Worm (Caenorhabditis elegans) whole organism, young adult: ENCODE measurements around the gene pccb-1.
A peak's percentile ranks its signal among the peaks of the same experiment; 100 is the strongest.

Source experiments
- B0019.2 ChIP-seq: fragments of 200-800 bp; sonication (Bioruptor generic); conservative IDR thresholded peaks from 2 replicates; pipeline ENCODE4 v1.3.6; 2022; ENCODE audit warnings: missing genetic modification reagents, missing genetic modification characterization, missing compliant biosample characterization
- B0035.1 ChIP-seq: sonication (generic microtip); optimal IDR thresholded peaks from 2 replicates; lab custom pipeline; 2016; ENCODE audit warnings: missing genetic modification characterization, mild to moderate bottlenecking, missing compliant biosample characterization, missing genotype, missing genetic modification reagents
- B0261.1 ChIP-seq: sonication (generic microtip); optimal IDR thresholded peaks from 2 replicates; lab custom pipeline; 2016; ENCODE audit warnings: mild to moderate bottlenecking, missing genetic modification characterization, moderate library complexity, missing compliant biosample characterization
- B0336.3 ChIP-seq: fragments of 200-800 bp; sonication (Bioruptor generic); IDR thresholded peaks from 2 replicates; pipeline ENCODE4 v1.3.6; 2022; ENCODE audit warnings: missing genetic modification characterization, missing compliant biosample characterization
- C17E4.6 ChIP-seq: fragments of 200-800 bp; sonication (Bioruptor generic); IDR thresholded peaks from 2 replicates; pipeline ENCODE4 v1.3.6; 2022; ENCODE audit warnings: missing genetic modification reagents, missing genetic modification characterization, missing compliant biosample characterization
- F10E7.11 ChIP-seq: sonication (generic microtip); optimal IDR thresholded peaks from 2 replicates; lab custom pipeline; 2017; ENCODE audit warnings: mild to moderate bottlenecking, missing genetic modification characterization, moderate library complexity, missing compliant biosample characterization
- F37B4.10 ChIP-seq: fragments of 200-800 bp; sonication (Bioruptor generic); IDR thresholded peaks from 2 replicates; pipeline ENCODE4 v1.3.6; 2022; ENCODE audit warnings: missing genetic modification characterization, missing compliant biosample characterization
- F39B2.1 ChIP-seq: fragments of 200-800 bp; sonication (Bioruptor generic); IDR thresholded peaks from 2 replicates; pipeline ENCODE4 v1.3.6; 2022; ENCODE audit warnings: missing genetic modification reagents, missing genetic modification characterization, missing compliant biosample characterization
- F49E8.2 ChIP-seq: sonication (generic microtip); optimal IDR thresholded peaks from 3 replicates; lab custom pipeline; 2017; ENCODE audit warnings: missing genetic modification characterization, mild to moderate bottlenecking, missing compliant biosample characterization, antibody characterized with exemption, moderate library complexity; ENCODE audit not compliant: insufficient read depth
- T07F8.4 ChIP-seq: sonication (generic microtip); optimal IDR thresholded peaks from 2 replicates; lab custom pipeline; 2016; ENCODE audit warnings: mild to moderate bottlenecking, missing genetic modification characterization, moderate library complexity, missing compliant biosample characterization
- Y53F4B.3 ChIP-seq: fragments of 200-800 bp; sonication (Bioruptor generic); IDR thresholded peaks from 2 replicates; pipeline ENCODE4 v1.3.6; 2022; ENCODE audit warnings: missing genetic modification reagents, missing genetic modification characterization, missing compliant biosample characterization
- Y53G8AR.9 ChIP-seq: fragments of 200-800 bp; sonication (Bioruptor generic); conservative IDR thresholded peaks from 2 replicates; pipeline ENCODE4 v1.3.6; 2022; ENCODE audit warnings: missing genetic modification reagents, missing genetic modification characterization, missing compliant biosample characterization
- Y67H2A.10 ChIP-seq: fragments of 200-800 bp; sonication (Bioruptor generic); conservative IDR thresholded peaks from 2 replicates; pipeline ENCODE4 v1.3.6; 2022; ENCODE audit warnings: missing genetic modification reagents, missing genetic modification characterization, missing compliant biosample characterization
- Y95B8A.8 ChIP-seq: fragments of 200-800 bp; sonication (Bioruptor generic); IDR thresholded peaks from 2 replicates; pipeline ENCODE4 v1.3.6; 2022; ENCODE audit warnings: missing genetic modification reagents, missing genetic modification characterization, missing compliant biosample characterization
- ama-1 ChIP-seq, 3 experiments: fragments of 150-350 bp in 1 of 3; sonication (generic microtip) in 2 of 3; optimal IDR thresholded peaks; 2 replicates each; lab custom pipeline; 2014 to 2018; ENCODE audit warnings: missing biosample characterization in 2 of 3, missing genetic modification characterization in 2 of 3, missing genetic modification reagents in 2 of 3
- aptf-2 ChIP-seq: fragments of 200-800 bp; sonication (Bioruptor generic); conservative IDR thresholded peaks from 2 replicates; pipeline ENCODE4 v1.3.6; 2022; ENCODE audit warnings: missing genetic modification reagents, missing genetic modification characterization, missing compliant biosample characterization
- attf-3 ChIP-seq: fragments of 200-800 bp; sonication (Bioruptor generic); conservative IDR thresholded peaks from 2 replicates; pipeline ENCODE4 v1.3.6; 2022; ENCODE audit warnings: missing genetic modification reagents, missing genetic modification characterization, missing compliant biosample characterization
- attf-6 ChIP-seq: fragments of 200-800 bp; sonication (Bioruptor generic); IDR thresholded peaks from 2 replicates; pipeline ENCODE4 v1.3.6; 2022; ENCODE audit warnings: missing genetic modification reagents, missing genetic modification characterization, missing compliant biosample characterization
- bed-1 ChIP-seq: fragments of 200-800 bp; sonication (Bioruptor generic); IDR thresholded peaks from 2 replicates; pipeline ENCODE4 v1.3.6; 2022; ENCODE audit warnings: missing genetic modification reagents, missing genetic modification characterization, missing compliant biosample characterization
- ceh-40 ChIP-seq: fragments of 200-800 bp; sonication (Bioruptor generic); IDR thresholded peaks from 2 replicates; pipeline ENCODE4 v1.3.6; 2022; ENCODE audit warnings: missing genetic modification characterization, missing compliant biosample characterization
- ceh-79 ChIP-seq: sonication (generic microtip); optimal IDR thresholded peaks from 2 replicates; lab custom pipeline; 2017; ENCODE audit warnings: mild to moderate bottlenecking, missing genetic modification characterization, missing compliant biosample characterization
- ceh-91 ChIP-seq: fragments of 200-800 bp; sonication (Bioruptor generic); IDR thresholded peaks from 2 replicates; pipeline ENCODE4 v1.3.6; 2022; ENCODE audit warnings: missing genetic modification reagents, missing genetic modification characterization, missing compliant biosample characterization
- dox-1 ChIP-seq: fragments of 200-800 bp; sonication (Bioruptor generic); IDR thresholded peaks from 2 replicates; pipeline ENCODE4 v1.3.6; 2022; ENCODE audit warnings: missing genetic modification reagents, missing genetic modification characterization, missing compliant biosample characterization
- dpl-1 ChIP-seq: fragments of 150-350 bp; optimal IDR thresholded peaks from 2 replicates; lab custom pipeline; 2014; ENCODE audit warnings: missing biosample characterization, missing genetic modification reagents, missing genetic modification characterization
- efl-1 ChIP-seq: fragments of 150-350 bp; optimal IDR thresholded peaks from 2 replicates; lab custom pipeline; 2014; ENCODE audit warnings: missing biosample characterization, missing genetic modification reagents, missing genetic modification characterization
- ekl-4 ChIP-seq: fragments of 200-800 bp; sonication (Bioruptor generic); IDR thresholded peaks from 2 replicates; pipeline ENCODE4 v1.3.6; 2022; ENCODE audit warnings: missing genetic modification reagents, missing genetic modification characterization, missing compliant biosample characterization
- fkh-3 ChIP-seq: sonication (generic microtip); optimal IDR thresholded peaks from 2 replicates; lab custom pipeline; 2016; ENCODE audit warnings: mild to moderate bottlenecking, missing genetic modification characterization, missing compliant biosample characterization
- hlh-12 ChIP-seq: sonication (generic microtip); optimal IDR thresholded peaks from 2 replicates; lab custom pipeline; 2016; ENCODE audit warnings: missing genetic modification characterization, missing compliant biosample characterization
- hrde-1 ChIP-seq: sonication (generic microtip); optimal IDR thresholded peaks from 2 replicates; lab custom pipeline; 2016; ENCODE audit warnings: missing genetic modification characterization, mild to moderate bottlenecking, missing compliant biosample characterization, moderate library complexity, missing genotype, missing genetic modification reagents, borderline replicate concordance
- lag-1 ChIP-seq: fragments of 200-800 bp; sonication (Bioruptor generic); IDR thresholded peaks from 2 replicates; pipeline ENCODE4 v1.3.6; 2022; ENCODE audit warnings: missing genetic modification reagents, missing genetic modification characterization, missing compliant biosample characterization
- lin-26 ChIP-seq: fragments of 200-800 bp; sonication (Bioruptor generic); IDR thresholded peaks from 2 replicates; pipeline ENCODE4 v1.3.6; 2022; ENCODE audit warnings: missing genetic modification reagents, missing genetic modification characterization, missing compliant biosample characterization
- madf-10 ChIP-seq: sonication (generic microtip); optimal IDR thresholded peaks from 2 replicates; lab custom pipeline; 2016; ENCODE audit warnings: mild to moderate bottlenecking, missing genetic modification characterization, missing compliant biosample characterization
- madf-8 ChIP-seq: fragments of 200-800 bp; sonication (Bioruptor generic); conservative IDR thresholded peaks from 2 replicates; pipeline ENCODE4 v1.3.6; 2022; ENCODE audit warnings: missing genetic modification reagents, missing genetic modification characterization, missing compliant biosample characterization
- nhr-120 ChIP-seq: fragments of 200-800 bp; sonication (Bioruptor generic); IDR thresholded peaks from 2 replicates; pipeline ENCODE4 v1.3.6; 2022; ENCODE audit warnings: missing genetic modification characterization, missing compliant biosample characterization
- rcor-1 ChIP-seq: fragments of 200-800 bp; sonication (Bioruptor generic); IDR thresholded peaks from 2 replicates; pipeline ENCODE4 v1.3.6; 2022; ENCODE audit warnings: missing genetic modification reagents, missing genetic modification characterization, missing compliant biosample characterization
- repo-1 ChIP-seq: sonication (generic microtip); optimal IDR thresholded peaks from 2 replicates; lab custom pipeline; 2017; ENCODE audit warnings: mild to moderate bottlenecking, missing genetic modification characterization, missing compliant biosample characterization
- sdz-38 ChIP-seq: sonication (generic microtip); optimal IDR thresholded peaks from 2 replicates; lab custom pipeline; 2016; ENCODE audit warnings: missing genotype, missing genetic modification characterization, missing compliant biosample characterization
- sea-2 ChIP-seq: fragments of 200-800 bp; sonication (Bioruptor generic); IDR thresholded peaks from 2 replicates; pipeline ENCODE4 v1.3.6; 2022; ENCODE audit warnings: missing genetic modification characterization, missing compliant biosample characterization
- snpc-1.3 ChIP-seq: sonication (generic microtip); optimal IDR thresholded peaks from 2 replicates; lab custom pipeline; 2017; ENCODE audit warnings: missing genetic modification characterization, mild to moderate bottlenecking, missing compliant biosample characterization, antibody characterized with exemption, moderate library complexity, missing genotype, missing genetic modification reagents; ENCODE audit not compliant: insufficient read depth
- snpc-3.4 ChIP-seq: sonication (generic microtip); optimal IDR thresholded peaks from 2 replicates; lab custom pipeline; 2017; ENCODE audit warnings: missing genetic modification characterization, mild to moderate bottlenecking, missing compliant biosample characterization, antibody characterized with exemption, moderate library complexity, missing genotype, missing genetic modification reagents
- snpc-4 ChIP-seq, 5 experiments: fragments of 150-350 bp in 1 of 5; sonication (generic microtip) in 4 of 5; optimal IDR thresholded peaks; 2 replicates each; lab custom pipeline; 2014 to 2018; ENCODE audit warnings: missing genetic modification characterization in 5 of 5, missing biosample characterization in 3 of 5, antibody characterized with exemption in 2 of 5, mild to moderate bottlenecking in 2 of 5, missing compliant biosample characterization in 2 of 5, missing genotype in 2 of 5, moderate library complexity in 2 of 5, missing genetic modification reagents in 1 of 5
- somi-1 ChIP-seq: fragments of 200-800 bp; sonication (Bioruptor generic); optimal IDR thresholded peaks from 2 replicates; lab custom pipeline; 2018; ENCODE audit warnings: mild to moderate bottlenecking, missing genetic modification characterization, missing compliant biosample characterization
- tbx-9 ChIP-seq: sonication (generic microtip); optimal IDR thresholded peaks from 2 replicates; lab custom pipeline; 2016; ENCODE audit warnings: borderline replicate concordance, missing genetic modification characterization, inconsistent platforms, missing compliant biosample characterization
- unc-62 ChIP-seq: fragments of 150-350 bp; optimal IDR thresholded peaks from 2 replicates; lab custom pipeline; 2014; ENCODE audit warnings: missing biosample characterization, missing genetic modification reagents, missing genetic modification characterization
- ztf-18 ChIP-seq: sonication (generic microtip); optimal IDR thresholded peaks from 2 replicates; lab custom pipeline; 2016; ENCODE audit warnings: missing genotype, mild to moderate bottlenecking, missing genetic modification characterization, missing compliant biosample characterization
- ztf-28 ChIP-seq: fragments of 200-800 bp; sonication (Bioruptor generic); IDR thresholded peaks from 2 replicates; pipeline ENCODE4 v1.3.6; 2022; ENCODE audit warnings: missing genetic modification reagents, missing genetic modification characterization, missing compliant biosample characterization
- ztf-6 ChIP-seq: fragments of 200-800 bp; sonication (Bioruptor generic); IDR thresholded peaks from 2 replicates; pipeline ENCODE4 v1.3.6; 2022; ENCODE audit warnings: missing genetic modification reagents, missing genetic modification characterization, missing compliant biosample characterization

The pccb-1 gene

DNA sequence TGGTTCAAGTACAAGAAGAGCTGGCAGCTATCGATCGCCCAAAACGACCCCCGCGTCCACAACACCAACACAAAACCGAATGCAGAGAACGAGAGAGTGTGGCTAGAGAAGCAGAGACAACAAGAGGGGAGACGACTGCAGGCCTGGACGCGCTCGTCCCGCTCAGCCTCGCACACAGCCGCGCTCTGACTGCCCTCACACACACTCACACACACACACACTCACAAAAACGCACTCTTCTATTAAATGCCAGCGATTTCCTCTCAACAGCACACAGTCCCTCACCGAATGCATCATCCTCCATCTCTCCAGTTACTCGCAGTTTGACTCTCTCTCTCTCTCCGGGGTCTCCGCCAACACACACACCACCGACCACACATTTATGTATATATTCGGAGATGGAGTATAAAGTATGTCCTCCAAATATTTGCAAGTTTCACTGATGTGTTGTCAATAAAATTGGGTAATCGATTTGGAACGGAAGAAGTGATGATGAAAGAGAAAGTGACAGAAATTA lies 38.3 kb downstream of the pccb-1 start (continued):
- TF ChIP-seq F37B4.10 (GFP tag; lab: Robert Waterston, UW) (no peak), somi-1 (GFP tag; lab: Kevin White, UChicago) (peak; percentile 68), efl-1 (GFP tag; lab: Kevin White, UChicago) (no peak), nhr-120 (GFP tag; lab: Robert Waterston, UW) (no peak), sea-2 (no peak), ceh-40 (GFP tag; lab: Robert Waterston, UW) (no peak), attf-6 (GFP tag; lab: Robert Waterston, UW) (no peak), C17E4.6 (GFP tag; lab: Robert Waterston, UW) (peak; percentile 72; the same call in 1 of the 2 replicates), ztf-18 (tag; lab: Kevin White, UChicago) (peak; percentile 63), Y53G8AR.9 (GFP tag; lab: Robert Waterston, UW) (0 out of 2 replicates have a peak, but pooled peaks have one; percentile 44), lin-26 (peak; percentile 79), sdz-38 (no peak), hrde-1 (tag; lab: Kevin White, UChicago) (no peak), tbx-9 (tag; lab: Kevin White, UChicago) (no peak), dox-1 (peak; percentile 94), bed-1 (GFP tag; lab: Robert Waterston, UW) (no peak), F10E7.11 (tag; lab: Kevin White, UChicago) (no peak), B0336.3 (GFP tag; lab: Robert Waterston, UW) (peak; percentile 93), madf-8 (GFP tag; lab: Robert Waterston, UW) (no peak), Y53F4B.3 (GFP tag; lab: Robert Waterston, UW) (no peak), snpc-3.4 (tag; lab: Kevin White, UChicago) (peak; percentile 4), snpc-1.3 (no peak), Y95B8A.8 (GFP tag; lab: Robert Waterston, UW) (0 out of 2 replicates have a peak, but pooled peaks have one; percentile 22), T07F8.4 (tag; lab: Kevin White, UChicago) (peak; percentile 67), B0035.1 (tag; lab: Kevin White, UChicago) (no peak), B0261.1 (tag; lab: Kevin White, UChicago) (peak; percentile 13), unc-62 (peak; percentile 33), ekl-4 (GFP tag; lab: Robert Waterston, UW) (peak; percentile 73), Y67H2A.10 (0 out of 2 replicates have a peak, but pooled peaks have one; percentile 19), B0019.2 (no peak), dpl-1 (GFP tag; lab: Kevin White, UChicago) (no peak), fkh-3 (tag; lab: Kevin White, UChicago) (no peak), hlh-12 (tag; lab: Kevin White, UChicago) (no peak), ztf-6 (no peak), F49E8.2 (tag; lab: Kevin White, UChicago) (no peak), ama-1 (optimal IDR thresholded peaks at IDR 0.05; lab: Kevin White, UChicago) (no peak), ama-1 (GFP tag; optimal IDR thresholded peaks at IDR 0.05; lab: Kevin White, UChicago) (no peak), madf-10 (tag; lab: Kevin White, UChicago) (peak; percentile 85), ceh-91 (GFP tag; lab: Robert Waterston, UW) (no peak), snpc-4 (GFP tag; optimal IDR thresholded peaks at IDR 0.05; lab: Kevin White, UChicago) (peak; percentile 55), snpc-4 (tag; optimal IDR thresholded peaks at IDR 0.05; lab: Kevin White, UChicago) (peak; percentile 56 to 76 (median 62)), repo-1 (tag; lab: Kevin White, UChicago) (peak; percentile 83), ceh-79 (tag; lab: Kevin White, UChicago) (peak; percentile 47), ztf-28 (no peak), lag-1 (GFP tag; lab: Robert Waterston, UW) (no peak), attf-3 (GFP tag; lab: Robert Waterston, UW) (0 out of 2 replicates have a peak, but pooled peaks have one; percentile 30), rcor-1 (GFP tag; lab: Robert Waterston, UW) (peak; percentile 61; the same call in 1 of the 2 replicates), F39B2.1 (GFP tag; lab: Robert Waterston, UW) (no peak), aptf-2 (GFP tag; lab: Robert Waterston, UW) (no peak)
